Worm (Caenorhabditis elegans) whole organism, early embryonic: ENCODE data around the gene F43C11.2.
A peak's percentile ranks its signal among the peaks of the same experiment; 100 is the strongest.

ENCODE experiments used
- B0310.2 ChIP-seq: sonication (generic microtip); optimal IDR thresholded peaks from 2 replicates; lab custom pipeline; 2016; ENCODE audit warnings: mild to moderate bottlenecking, missing genetic modification characterization, missing compliant biosample characterization
- F13C5.2 ChIP-seq: sonication (generic microtip); optimal IDR thresholded peaks from 2 replicates; lab custom pipeline; 2017; ENCODE audit warnings: mild to moderate bottlenecking, missing genetic modification characterization, inconsistent platforms, missing compliant biosample characterization
- aly-1 ChIP-seq: sonication (generic microtip); optimal IDR thresholded peaks from 2 replicates; lab custom pipeline; 2016; ENCODE audit warnings: missing genetic modification characterization, missing compliant biosample characterization
- ama-1 ChIP-seq: fragments of 150-350 bp; optimal IDR thresholded peaks from 2 replicates; lab custom pipeline; 2014
- ceh-13 ChIP-seq: fragments of 200-800 bp; sonication (Bioruptor generic); optimal IDR thresholded peaks from 2 replicates; lab custom pipeline; 2018; ENCODE audit warnings: mild to moderate bottlenecking, missing genetic modification characterization, missing compliant biosample characterization
- ceh-36 ChIP-seq: sonication (generic microtip); optimal IDR thresholded peaks from 2 replicates; lab custom pipeline; 2016; ENCODE audit warnings: missing genetic modification characterization, inconsistent platforms, missing compliant biosample characterization
- ets-7 ChIP-seq: sonication (generic microtip); optimal IDR thresholded peaks from 2 replicates; lab custom pipeline; 2016; ENCODE audit warnings: missing genotype, missing genetic modification characterization, missing compliant biosample characterization
- flt-1 ChIP-seq: fragments of 200-800 bp; sonication (Bioruptor generic); IDR thresholded peaks from 2 replicates; pipeline ENCODE4 v1.3.6; 2022; ENCODE audit warnings: missing genetic modification characterization, missing compliant biosample characterization
- hmbx-1 ChIP-seq: sonication (generic microtip); optimal IDR thresholded peaks from 2 replicates; lab custom pipeline; 2016; ENCODE audit warnings: mild to moderate bottlenecking, missing genetic modification characterization, missing compliant biosample characterization
- hmg-4 ChIP-seq: fragments of 200-800 bp; sonication (Bioruptor generic); optimal IDR thresholded peaks from 2 replicates; lab custom pipeline; 2018; ENCODE audit warnings: mild to moderate bottlenecking, missing genetic modification characterization, missing compliant biosample characterization
- hnd-1 ChIP-seq: sonication (generic microtip); optimal IDR thresholded peaks from 2 replicates; lab custom pipeline; 2016; ENCODE audit warnings: missing genetic modification characterization, missing compliant biosample characterization
- pes-1 ChIP-seq: fragments of 200-800 bp; sonication (Bioruptor generic); IDR thresholded peaks from 2 replicates; pipeline ENCODE4 v1.3.6; 2022; ENCODE audit warnings: missing genetic modification reagents, missing genetic modification characterization, missing compliant biosample characterization
- scrt-1 ChIP-seq: fragments of 200-800 bp; sonication (Bioruptor generic); IDR thresholded peaks from 2 replicates; pipeline ENCODE4 v1.3.6; 2022; ENCODE audit warnings: missing genetic modification characterization, missing compliant biosample characterization
- sea-1 ChIP-seq: fragments of 200-800 bp; sonication (Bioruptor generic); conservative IDR thresholded peaks from 2 replicates; pipeline ENCODE4 v1.3.6; 2022; ENCODE audit warnings: missing genetic modification characterization, missing compliant biosample characterization
- tbx-11 ChIP-seq: fragments of 200-800 bp; sonication (Bioruptor generic); IDR thresholded peaks from 2 replicates; pipeline ENCODE4 v1.3.6; 2022; ENCODE audit warnings: missing genetic modification characterization, missing compliant biosample characterization
- tbx-37 ChIP-seq: fragments of 200-800 bp; sonication (Bioruptor generic); conservative IDR thresholded peaks from 2 replicates; pipeline ENCODE4 v1.3.6; 2022; ENCODE audit warnings: missing genetic modification reagents, missing genetic modification characterization, missing compliant biosample characterization
- tra-4 ChIP-seq: sonication (generic microtip); optimal IDR thresholded peaks from 2 replicates; lab custom pipeline; 2017; ENCODE audit warnings: missing genetic modification characterization, missing compliant biosample characterization

F43C11.2 gene

DNA sequence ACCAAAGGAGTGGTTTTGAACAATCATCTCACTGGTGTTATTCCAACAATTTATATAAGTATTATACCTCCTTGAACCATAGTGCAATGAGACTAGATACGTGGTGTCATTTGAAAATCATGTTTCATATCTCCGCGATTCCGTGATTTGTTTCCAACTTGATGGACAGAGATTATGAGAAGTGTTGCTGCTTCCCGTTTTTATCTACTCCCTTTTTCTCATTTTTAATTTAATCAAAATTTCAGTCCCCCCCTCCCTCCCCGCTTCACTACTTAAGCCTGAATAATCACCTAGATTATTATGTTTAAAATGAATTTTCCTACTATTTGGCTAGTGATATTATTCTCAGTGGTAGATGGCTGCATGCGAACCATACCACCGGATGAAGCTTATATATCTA is 17.5 kb downstream of the F43C11.2 start, which contains the start of gene F16G10.3:
F16G10.3 (plus strand) TSS at position 301 of the 400 bp plus-strand sequence.
- TF ChIP-seq hmbx-1 (tag; lab: Kevin White, UChicago) (no peak), flt-1 (GFP tag; lab: Robert Waterston, UW) (no peak), hmg-4 (GFP tag; lab: Kevin White, UChicago) (no peak), ama-1 (lab: Kevin White, UChicago) (no peak), aly-1 (no peak), sea-1 (no peak), hnd-1 (no peak), F13C5.2 (no peak), pes-1 (GFP tag; lab: Robert Waterston, UW) (no peak), ceh-36 (no peak), tbx-37 (no peak), B0310.2 (tag; lab: Kevin White, UChicago) (no peak), ceh-13 (no peak), tbx-11 (GFP tag; lab: Robert Waterston, UW) (no peak), ets-7 (tag; lab: Kevin White, UChicago) (no peak), scrt-1 (GFP tag; lab: Robert Waterston, UW) (no peak)

DNA sequence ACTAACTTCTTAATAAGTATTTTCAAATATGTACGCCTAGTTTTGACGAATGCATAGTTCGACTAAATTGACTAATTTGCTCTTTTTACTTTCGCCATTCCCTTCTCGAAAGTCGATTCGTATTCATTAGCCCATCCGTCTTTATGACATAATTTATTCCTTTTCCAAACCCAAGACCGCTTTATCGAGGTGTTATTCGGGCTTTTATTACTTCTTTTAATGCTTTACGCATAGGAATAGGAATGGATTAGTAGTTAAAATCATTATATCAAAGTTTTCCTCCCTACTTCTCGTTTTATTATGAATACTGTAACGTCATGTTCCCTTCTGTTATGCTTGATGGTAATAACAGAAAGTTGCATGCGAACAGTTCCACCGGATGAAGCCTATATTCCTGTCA is 20.4 kb downstream of the F43C11.2 start, which contains the start of gene F16G10.2:
F16G10.2 (plus strand) TSS at position 301 of the 400 bp plus-strand sequence.
- TF ChIP-seq tbx-11 (GFP tag; lab: Robert Waterston, UW) (no peak), hnd-1 (no peak), ama-1 (lab: Kevin White, UChicago) (no peak)

DNA sequence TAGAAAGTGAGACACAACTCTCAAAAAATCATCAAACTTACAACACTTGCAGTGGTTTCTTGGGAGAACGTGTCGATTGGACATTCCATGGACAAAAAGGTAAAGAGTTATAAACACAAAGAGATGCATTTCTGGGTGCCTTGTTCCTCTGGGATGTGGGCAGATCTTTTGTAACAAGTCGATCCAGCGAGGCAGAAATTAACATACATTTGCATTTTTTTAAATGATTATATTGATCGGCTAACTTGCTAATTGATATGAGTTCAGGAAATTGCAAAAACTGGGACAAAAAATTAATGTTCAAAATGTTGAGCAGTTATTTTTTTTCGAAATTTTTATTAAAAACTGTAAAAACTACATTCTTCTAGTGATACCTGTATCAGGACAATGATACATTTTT is 23.2 kb downstream of the F43C11.2 start, which contains the start of gene F16G10.6:
F16G10.6 (minus strand) TSS at position 101 of the 400 bp plus-strand sequence.
- TF ChIP-seq sea-1: no peak
- no peak for TF ChIP-seq tra-4 (tag; lab: Kevin White, UChicago)
- TF ChIP-seq ets-7 (tag; lab: Kevin White, UChicago): no peak
- no peak for TF ChIP-seq hmg-4 (GFP tag; lab: Kevin White, UChicago)
- TF ChIP-seq tbx-37: no peak
- TF ChIP-seq B0310.2 (tag; lab: Kevin White, UChicago): no peak
- TF ChIP-seq ama-1 (lab: Kevin White, UChicago): no peak
- no peak for TF ChIP-seq tbx-11 (GFP tag; lab: Robert Waterston, UW)
- no peak for TF ChIP-seq hmbx-1 (tag; lab: Kevin White, UChicago)

DNA sequence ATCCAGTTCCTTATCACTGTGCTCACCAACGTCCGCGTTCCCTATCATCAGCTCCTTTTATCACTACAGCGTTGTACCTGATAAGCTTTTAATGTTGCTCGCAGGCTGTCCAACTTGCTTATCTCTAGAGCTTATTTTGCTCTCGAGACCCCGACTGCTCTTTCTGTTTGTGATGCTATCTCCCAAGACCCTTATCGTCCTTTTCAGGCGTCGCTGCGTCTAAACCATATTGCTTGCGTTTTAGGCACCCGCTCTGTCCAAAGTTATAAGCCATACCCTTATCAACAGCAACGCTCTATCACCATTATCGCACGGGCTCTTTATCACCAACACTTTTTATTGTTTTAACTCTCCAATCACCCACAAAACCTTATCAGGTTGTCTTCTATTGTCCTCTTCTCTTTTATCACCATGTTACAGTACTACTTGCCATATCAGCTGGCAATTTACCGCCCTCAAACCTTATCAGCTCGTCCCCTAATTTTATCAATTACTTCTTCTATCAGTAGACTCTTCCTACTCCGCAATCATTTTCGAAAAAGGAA is 24.0 kb downstream of the F43C11.2 start:
- TF ChIP-seq ceh-36: no peak
- peak; percentile 43 for TF ChIP-seq B0310.2 (tag; lab: Kevin White, UChicago)
- TF ChIP-seq sea-1: no peak
- TF ChIP-seq tbx-11 (GFP tag; lab: Robert Waterston, UW): no peak
- no peak for TF ChIP-seq ama-1 (lab: Kevin White, UChicago)

DNA sequence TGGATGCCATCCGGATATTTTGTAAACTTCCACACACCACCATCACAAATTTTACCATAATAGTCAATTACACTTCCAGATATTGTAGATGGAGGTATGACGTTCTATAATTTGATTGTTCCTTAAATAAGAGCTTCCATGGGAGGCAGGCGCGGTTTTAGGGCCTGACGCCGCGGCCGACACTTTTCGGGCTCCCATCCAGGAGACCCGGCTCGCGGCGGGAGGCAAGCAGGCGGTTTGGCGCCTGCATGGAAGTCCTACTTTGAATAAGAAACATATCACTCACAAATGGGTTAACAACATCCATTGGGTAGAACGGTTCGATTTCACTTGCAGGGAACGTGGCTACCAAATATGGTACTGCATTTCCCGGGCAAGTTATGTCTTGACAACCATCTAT is 25.1 kb downstream of the F43C11.2 start:
- TF ChIP-seq scrt-1 (GFP tag; lab: Robert Waterston, UW): no peak
- no peak for TF ChIP-seq flt-1 (GFP tag; lab: Robert Waterston, UW)
- no peak for TF ChIP-seq sea-1
- no peak for TF ChIP-seq hnd-1
- TF ChIP-seq tbx-11 (GFP tag; lab: Robert Waterston, UW): no peak
- TF ChIP-seq ets-7 (tag; lab: Kevin White, UChicago): no peak
- no peak for TF ChIP-seq F13C5.2
- no peak for TF ChIP-seq hmbx-1 (tag; lab: Kevin White, UChicago)
- no peak for TF ChIP-seq ceh-13
- TF ChIP-seq tbx-37: no peak
- TF ChIP-seq B0310.2 (tag; lab: Kevin White, UChicago): no peak
- no peak for TF ChIP-seq ama-1 (lab: Kevin White, UChicago)
- no peak for TF ChIP-seq pes-1 (GFP tag; lab: Robert Waterston, UW)
- TF ChIP-seq ceh-36: no peak
- no peak for TF ChIP-seq hmg-4 (GFP tag; lab: Kevin White, UChicago)
- no peak for TF ChIP-seq aly-1
- no peak for TF ChIP-seq tra-4 (tag; lab: Kevin White, UChicago)

DNA sequence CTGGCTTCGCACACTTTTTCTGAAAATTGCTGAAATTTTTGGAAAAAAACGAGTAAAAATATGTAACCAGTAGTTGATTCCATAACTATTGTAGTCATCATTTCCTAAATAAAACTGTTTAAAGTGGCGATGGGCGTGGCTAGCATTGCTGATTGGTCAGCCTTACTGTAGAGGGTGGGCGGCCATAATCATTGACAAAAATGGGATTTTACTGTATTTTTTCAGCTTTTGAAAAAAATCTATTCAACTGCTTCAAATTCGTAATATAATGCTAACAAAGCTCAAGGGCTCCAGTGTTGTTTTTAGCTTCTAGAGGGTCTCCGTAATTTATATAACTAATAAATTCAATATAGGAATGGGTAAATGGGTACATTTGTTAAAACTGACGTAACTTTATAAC is 25.6 kb downstream of the F43C11.2 start, which contains the start of gene F16G10.7:
F16G10.7 (minus strand) TSS at position 101 of the 400 bp plus-strand sequence.
- TF ChIP-seq ceh-13 (no peak), ets-7 (tag; lab: Kevin White, UChicago) (no peak), flt-1 (GFP tag; lab: Robert Waterston, UW) (no peak), F13C5.2 (no peak), B0310.2 (tag; lab: Kevin White, UChicago) (no peak), tra-4 (tag; lab: Kevin White, UChicago) (no peak), scrt-1 (GFP tag; lab: Robert Waterston, UW) (no peak), tbx-37 (no peak), hmg-4 (GFP tag; lab: Kevin White, UChicago) (no peak), hmbx-1 (tag; lab: Kevin White, UChicago) (no peak), aly-1 (no peak), sea-1 (no peak), pes-1 (GFP tag; lab: Robert Waterston, UW) (no peak), tbx-11 (GFP tag; lab: Robert Waterston, UW) (no peak), ceh-36 (no peak), hnd-1 (no peak), ama-1 (lab: Kevin White, UChicago) (no peak)

DNA sequence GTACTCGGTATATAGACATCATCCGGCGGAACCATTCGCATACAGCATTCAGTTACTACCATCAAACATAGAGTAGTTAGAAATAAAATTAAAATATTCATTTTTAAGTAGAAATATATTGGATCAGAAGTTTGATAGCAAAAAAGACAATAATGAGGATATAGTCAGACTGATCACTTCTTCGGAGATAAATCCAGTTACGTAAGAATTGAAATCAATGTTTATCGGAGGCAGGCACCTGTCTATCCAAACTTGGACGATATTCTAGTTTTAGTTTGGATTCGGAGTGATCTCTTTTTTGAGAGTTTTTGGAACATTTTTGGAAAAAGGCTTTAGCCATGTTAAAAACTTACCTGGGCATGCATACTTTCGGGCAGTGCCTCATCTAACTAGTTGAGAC is 28.8 kb downstream of the F43C11.2 start, which contains the start of gene F16G10.8:
F16G10.8 (minus strand) TSS at position 101 of the 400 bp plus-strand sequence.
- TF ChIP-seq hmg-4 (GFP tag; lab: Kevin White, UChicago): no peak
- TF ChIP-seq B0310.2 (tag; lab: Kevin White, UChicago): no peak
- TF ChIP-seq scrt-1 (GFP tag; lab: Robert Waterston, UW): no peak
- TF ChIP-seq ets-7 (tag; lab: Kevin White, UChicago): no peak
- no peak for TF ChIP-seq aly-1

DNA sequence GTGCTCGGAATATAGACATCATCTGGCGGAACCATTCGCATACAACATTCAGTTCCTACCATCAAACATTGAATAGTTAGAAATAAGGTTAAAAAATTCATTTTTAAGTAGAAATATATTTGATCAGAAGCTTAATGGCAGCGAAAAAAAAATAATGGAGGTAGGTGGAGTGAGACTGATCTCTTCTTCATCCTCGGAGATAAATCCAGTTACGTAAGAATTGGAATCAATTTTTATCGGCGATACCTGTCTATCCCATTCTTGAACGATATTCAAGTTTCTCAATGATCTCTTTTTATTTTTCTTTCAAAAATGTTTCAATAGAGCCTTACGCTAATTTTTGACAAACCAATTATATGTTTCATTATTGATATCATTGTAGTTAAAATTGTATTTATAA is 30.9 kb downstream of the F43C11.2 start, which contains the start of gene F16G10.9:
F16G10.9 (minus strand) TSS at position 101 of the 400 bp plus-strand sequence.
- TF ChIP-seq B0310.2 (tag; lab: Kevin White, UChicago) (no peak), tbx-37 (no peak), scrt-1 (GFP tag; lab: Robert Waterston, UW) (no peak), hnd-1 (no peak), hmg-4 (GFP tag; lab: Kevin White, UChicago) (no peak), flt-1 (GFP tag; lab: Robert Waterston, UW) (no peak), tra-4 (tag; lab: Kevin White, UChicago) (no peak), hmbx-1 (tag; lab: Kevin White, UChicago) (no peak)
